Worm (Caenorhabditis elegans) whole organism, L4 larva: ENCODE results near the gene F42A10.6.

Source experiments
- F37D6.2 ChIP-seq: sonication (generic microtip); optimal IDR thresholded peaks from 2 replicates; lab custom pipeline; 2016; ENCODE audit warnings: mild to moderate bottlenecking, missing genetic modification characterization, missing compliant biosample characterization
- Y75B8A.6 ChIP-seq: fragments of 200-800 bp; sonication (Bioruptor generic); IDR thresholded peaks from 2 replicates; pipeline ENCODE4 v1.3.6; 2022; ENCODE audit warnings: missing genetic modification reagents, missing genetic modification characterization, missing compliant biosample characterization
- ceh-44 ChIP-seq: fragments of 200-800 bp; sonication (Bioruptor generic); IDR thresholded peaks from 2 replicates; pipeline ENCODE4 v1.3.6; 2022; ENCODE audit warnings: missing genetic modification reagents, missing genetic modification characterization, missing compliant biosample characterization
- daf-19 ChIP-seq: fragments of 200-800 bp; sonication (Bioruptor generic); conservative IDR thresholded peaks from 2 replicates; pipeline ENCODE4 v1.3.6; 2022; ENCODE audit warnings: missing genetic modification characterization, missing compliant biosample characterization
- dmd-6 ChIP-seq: fragments of 200-800 bp; sonication (Bioruptor generic); IDR thresholded peaks from 2 replicates; pipeline ENCODE4 v1.3.6; 2022; ENCODE audit warnings: missing genetic modification reagents, missing genetic modification characterization, missing compliant biosample characterization
- dmd-8 ChIP-seq: fragments of 200-800 bp; sonication (Bioruptor generic); IDR thresholded peaks from 2 replicates; pipeline ENCODE4 v1.3.6; 2022; ENCODE audit warnings: missing genetic modification characterization, missing compliant biosample characterization
- dpl-1 ChIP-seq: fragments of 150-350 bp; optimal IDR thresholded peaks from 2 replicates; lab custom pipeline; 2014; ENCODE audit warnings: missing biosample characterization, missing genetic modification reagents, missing genetic modification characterization
- hif-1 ChIP-seq, 2 experiments: sonication (generic microtip); optimal IDR thresholded peaks; 2 replicates each; lab custom pipeline; 2016 to 2017; ENCODE audit warnings: missing compliant biosample characterization in 2 of 2, missing genetic modification characterization in 2 of 2, missing genetic modification reagents in 2 of 2, missing genotype in 2 of 2, mild to moderate bottlenecking in 1 of 2
- lsy-2 ChIP-seq, 2 experiments: fragments of 150-350 bp in 1 of 2; sonication (generic microtip) in 1 of 2; optimal IDR thresholded peaks; 2 replicates each; lab custom pipeline; 2014 to 2017; ENCODE audit warnings: missing biosample characterization in 2 of 2, missing genetic modification characterization in 2 of 2
- nhr-41 ChIP-seq: fragments of 200-800 bp; sonication (Bioruptor generic); IDR thresholded peaks from 2 replicates; pipeline ENCODE4 v1.3.6; 2022; ENCODE audit warnings: missing genetic modification reagents, missing genetic modification characterization, missing compliant biosample characterization
- nhr-42 ChIP-seq: fragments of 200-800 bp; sonication (Bioruptor generic); IDR thresholded peaks from 2 replicates; pipeline ENCODE4 v1.3.6; 2022; ENCODE audit warnings: missing genetic modification characterization, missing compliant biosample characterization
- set-16 ChIP-seq: fragments of 200-800 bp; sonication (Bioruptor generic); IDR thresholded peaks from 2 replicates; pipeline ENCODE4 v1.3.6; 2022; ENCODE audit warnings: missing genetic modification reagents, missing genetic modification characterization, missing compliant biosample characterization
- skn-1 ChIP-seq: fragments of 150-350 bp; optimal IDR thresholded peaks from 2 replicates; lab custom pipeline; 2014; ENCODE audit warnings: missing biosample characterization, missing genetic modification characterization
- unc-130 ChIP-seq: sonication (generic microtip); optimal IDR thresholded peaks from 2 replicates; lab custom pipeline; 2016; ENCODE audit warnings: missing genetic modification reagents, missing genetic modification characterization, missing compliant biosample characterization

F42A10.6 gene

DNA sequence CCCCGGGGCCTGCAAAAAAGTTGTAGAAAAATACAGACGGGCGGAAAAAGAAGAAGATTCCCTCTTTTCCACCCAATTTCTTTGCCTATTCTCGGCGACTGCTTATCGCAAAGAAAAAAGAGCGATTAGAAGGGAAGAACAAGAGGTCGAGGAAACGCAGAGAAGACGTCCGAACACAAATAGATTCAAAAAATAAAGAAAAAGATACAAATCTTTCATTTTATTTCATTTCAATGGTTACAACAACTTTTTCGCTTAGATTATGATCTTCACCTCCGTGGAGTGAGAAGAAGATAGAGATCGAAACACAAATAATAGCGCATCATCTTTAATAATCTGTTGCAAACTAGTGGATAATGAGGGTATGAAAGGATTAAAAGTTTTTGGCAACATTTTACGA lies 44.6 kb downstream of the F42A10.6 start (continued):
- TF ChIP-seq dmd-6 (GFP tag; lab: Robert Waterston, UW) = peak; percentile 16; the same call in 1 of the 2 replicates
- no peak for TF ChIP-seq daf-19 (GFP tag; lab: Robert Waterston, UW)
- TF ChIP-seq Y75B8A.6 (GFP tag; lab: Robert Waterston, UW) = no peak
- TF ChIP-seq lsy-2 (tag; optimal IDR thresholded peaks at IDR 0.05; lab: Kevin White, UChicago) = no peak
- TF ChIP-seq F37D6.2 (tag; lab: Kevin White, UChicago) = no peak
- TF ChIP-seq nhr-41 (GFP tag; lab: Robert Waterston, UW) = no peak
- no peak for TF ChIP-seq skn-1 (tag; lab: Kevin White, UChicago)
- TF ChIP-seq dmd-8 (GFP tag; lab: Robert Waterston, UW) = no peak
- no peak for TF ChIP-seq nhr-42 (GFP tag; lab: Robert Waterston, UW)
- TF ChIP-seq ceh-44 (GFP tag; lab: Robert Waterston, UW) = no peak
- no peak for TF ChIP-seq unc-130 (GFP tag; lab: Kevin White, UChicago)
- TF ChIP-seq dpl-1 (GFP tag; lab: Kevin White, UChicago) = no peak
- TF ChIP-seq set-16 (GFP tag; lab: Robert Waterston, UW) = no peak
- no peak for TF ChIP-seq hif-1 (tag; optimal IDR thresholded peaks at IDR 0.05; lab: Kevin White, UChicago)
